Fruit fly (Drosophila melanogaster): ENCODE data around the gene CG46339.

Gene CG46339

dm6 chr3R:26928424-26928823 is 12.9 kb downstream of the CG46339 start (continued):
- TF ChIP-seq CG12942 (GFP tag; optimal IDR thresholded peaks at IDR 0.05) (peak; percentile 21), CG8359 (GFP tag; optimal IDR thresholded peaks at IDR 0.05; ENCODE audit: borderline replicate concordance) (peak; percentile 5), gro (GFP tag; optimal IDR thresholded peaks at IDR 0.05) (no peak), CG17186 (GFP tag; optimal IDR thresholded peaks at IDR 0.05) (no peak), CG2116 (GFP tag; optimal IDR thresholded peaks at IDR 0.05) (no peak), CG18619 (GFP tag; optimal IDR thresholded peaks at IDR 0.05) (peak; percentile 17), dmrt11E (tag; optimal IDR thresholded peaks at IDR 0.05) (peak; percentile 16), Eip74EF (GFP tag; optimal IDR thresholded peaks at IDR 0.05) (peak in 1 of 2 experiments; percentile 59), Dad (GFP tag; optimal IDR thresholded peaks at IDR 0.05) (no peak), CG7987 (GFP tag; optimal IDR thresholded peaks at IDR 0.05) (no peak), B-H2 (GFP tag; optimal IDR thresholded peaks at IDR 0.05) (no peak), grau (tag; optimal IDR thresholded peaks at IDR 0.05) (peak; percentile 73), cwo (GFP tag; optimal IDR thresholded peaks at IDR 0.05) (no peak), CG4730 (GFP tag; IDR thresholded peaks at IDR 0.05) (peak; percentile 30; the same call in 1 of the 2 replicates), CG12104 (GFP tag; optimal IDR thresholded peaks at IDR 0.05) (no peak), D19B (GFP tag; optimal IDR thresholded peaks at IDR 0.05) (no peak), CG5953 (GFP tag; IDR thresholded peaks at IDR 0.05) (0 out of 2 replicates have a peak, but pooled peaks have one; percentile 38), gce (GFP tag; IDR thresholded peaks at IDR 0.05) (no peak), emc (GFP tag; optimal IDR thresholded peaks at IDR 0.05) (no peak), unpg (GFP tag; optimal IDR thresholded peaks at IDR 0.05) (peak; percentile 77), CG8089 (GFP tag; optimal IDR thresholded peaks at IDR 0.05) (no peak), ac (GFP tag; optimal IDR thresholded peaks at IDR 0.05) (no peak), E2f1 (GFP tag; IDR thresholded peaks at IDR 0.05) (peak; percentile 48; the same call in 1 of the 2 replicates), org-1 (GFP tag; optimal IDR thresholded peaks at IDR 0.05) (peak; percentile 19), gfzf (GFP tag; optimal IDR thresholded peaks at IDR 0.05) (no peak), CG4360 (GFP tag; IDR thresholded peaks at IDR 0.05) (no peak), CG14667 (GFP tag; IDR thresholded peaks at IDR 0.05) (no peak), so (GFP tag; IDR thresholded peaks at IDR 0.05) (no peak), repo (GFP tag; optimal IDR thresholded peaks at IDR 0.05) (no peak), BtbVII (GFP tag; optimal IDR thresholded peaks at IDR 0.05) (no peak), Fer2 (tag; optimal IDR thresholded peaks at IDR 0.05) (peak; percentile 7), cato (GFP tag; optimal IDR thresholded peaks at IDR 0.05; ENCODE audit: borderline replicate concordance) (no peak), CG32767 (GFP tag; IDR thresholded peaks at IDR 0.05) (peak; percentile 55; the same call in 1 of the 2 replicates), lmd (GFP tag; IDR thresholded peaks at IDR 0.05) (no peak), CG9727 (GFP tag; optimal IDR thresholded peaks at IDR 0.05) (peak; percentile 1), Hr78 (GFP tag; optimal IDR thresholded peaks at IDR 0.05) (peak in 1 of 2 experiments; percentile 18), cas (GFP tag; IDR thresholded peaks at IDR 0.05) (no peak), gt (GFP tag; IDR thresholded peaks at IDR 0.05) (no peak), CG34376 (GFP tag; optimal IDR thresholded peaks at IDR 0.05) (no peak), pho (GFP tag; optimal IDR thresholded peaks at IDR 0.05) (no peak), HLHmδ (GFP tag; optimal IDR thresholded peaks at IDR 0.05) (no peak), croc (GFP tag; conservative IDR thresholded peaks at IDR 0.05) (no peak), CG13894 (tag; optimal IDR thresholded peaks at IDR 0.05) (no peak), tna (GFP tag; IDR thresholded peaks at IDR 0.05; ENCODE audit: partially characterized antibody) (no peak), slou (GFP tag; optimal IDR thresholded peaks at IDR 0.05) (no peak), NfI (GFP tag; optimal IDR thresholded peaks at IDR 0.05) (peak; percentile 47), CG11085 (GFP tag; IDR thresholded peaks at IDR 0.05) (no peak), hth (optimal IDR thresholded peaks at IDR 0.05) (no peak), wdn (GFP tag; IDR thresholded peaks at IDR 0.05) (no peak), Chrac-16 (GFP tag; optimal IDR thresholded peaks at IDR 0.05) (peak; percentile 4), Asciz (GFP tag; optimal IDR thresholded peaks at IDR 0.05) (peak; percentile 55)
